Worm (Caenorhabditis elegans): ENCODE results near the gene rpl-15.

ce11 chrIV:619766-620165, 34.6 kb downstream of the rpl-15 start:
- no peak for TF ChIP-seq lsy-2 (tag; optimal IDR thresholded peaks at IDR 0.05)
- TF ChIP-seq blmp-1 (tag; optimal IDR thresholded peaks at IDR 0.05), result no peak

Data from whole organism, L1 larva.